Fruit fly (Drosophila melanogaster) ovary, adult (tissue): ENCODE measurements around the gene CG6739.
A peak's percentile ranks its signal among the peaks of the same experiment; 100 is the strongest.

Source experiments
- CG17801 ChIP-seq: fragments of 200-800 bp; optimal IDR thresholded peaks from 2 replicates; lab custom pipeline; 2019; ENCODE audit warnings: missing biosample characterization, mild to moderate bottlenecking, missing genetic modification characterization, moderate library complexity; ENCODE audit not compliant: partially characterized antibody

The CG6739 gene

dm6 chr2L:7608083-7608482 is at the start of gene CG6739:
Gene CG6739 (plus strand): TSS chr2L:7608389.
- TF ChIP-seq CG17801 (GFP tag; lab: Kevin White, UChicago): no peak

- no peak for TF ChIP-seq CG17801 (GFP tag; lab: Kevin White, UChicago)
Measured at dm6 chr2L:7559532-7559931, 48.7 kb upstream of the CG6739 start.

DNA sequence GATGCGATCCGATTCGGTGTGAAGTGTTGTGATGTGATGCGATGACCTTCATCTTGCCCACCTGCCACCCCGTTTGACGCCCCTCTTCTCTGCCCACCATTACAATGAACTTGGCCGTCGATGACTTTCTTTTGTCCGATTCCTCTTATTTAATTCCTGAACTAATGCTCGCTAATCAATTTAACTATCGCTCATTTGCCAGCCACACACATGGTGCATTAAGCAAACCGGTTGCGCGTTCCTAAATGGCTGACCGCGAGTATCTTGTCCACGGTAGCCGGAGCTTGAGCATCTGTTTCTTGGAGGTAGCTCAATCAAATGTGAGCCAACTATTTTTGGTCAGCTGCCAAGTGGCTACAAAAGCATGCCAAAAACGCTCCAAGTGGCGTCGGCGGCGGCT is 45.6 kb upstream of the CG6739 start:
- no peak for TF ChIP-seq CG17801 (GFP tag; lab: Kevin White, UChicago)

- no peak for TF ChIP-seq CG17801 (GFP tag; lab: Kevin White, UChicago)
Measured at dm6 chr2L:7564856-7565255, 43.3 kb upstream of the CG6739 start.

DNA sequence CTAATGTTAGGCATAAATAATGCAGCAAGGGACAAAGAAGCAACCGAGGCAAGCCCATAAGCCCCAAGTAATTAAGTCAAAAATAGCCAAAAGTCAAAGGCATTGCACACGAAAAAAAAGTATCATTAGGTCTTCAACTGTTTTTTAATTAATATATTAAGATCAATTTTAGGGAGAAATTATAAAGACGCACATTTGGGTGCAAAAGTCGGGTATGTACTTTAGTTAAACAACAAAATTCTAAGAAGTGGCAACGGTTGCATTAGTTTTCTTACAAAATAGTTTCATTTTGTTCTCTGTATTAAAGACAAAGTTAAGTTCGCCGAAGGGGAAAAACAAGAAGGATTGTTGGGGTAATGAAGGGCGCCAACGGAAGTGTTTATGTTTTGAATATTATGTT is 41.6 kb upstream of the CG6739 start:
- TF ChIP-seq CG17801 (GFP tag; lab: Kevin White, UChicago): no peak

DNA sequence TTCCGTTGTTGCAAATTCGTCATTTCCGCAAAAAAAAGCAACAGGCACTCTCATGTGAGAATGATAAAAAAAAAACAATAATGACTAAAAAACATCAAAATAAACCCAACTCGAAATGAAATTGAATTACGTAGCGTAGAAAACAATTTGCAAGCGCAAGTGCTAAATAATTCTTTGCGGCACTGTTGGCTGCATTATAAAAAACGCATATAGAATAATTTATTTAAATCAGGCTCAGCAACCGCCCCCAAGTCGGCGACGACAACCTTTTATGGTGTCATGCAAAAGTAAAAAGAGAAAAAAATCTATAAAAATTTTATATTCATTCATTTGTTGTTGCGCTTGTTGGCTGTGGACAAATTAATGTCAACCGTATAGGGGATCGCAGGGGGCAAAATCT is 37.7 kb upstream of the CG6739 start:
- no peak for TF ChIP-seq CG17801 (GFP tag; lab: Kevin White, UChicago)

- TF ChIP-seq CG17801 (GFP tag; lab: Kevin White, UChicago): no peak
Measured at dm6 chr2L:7571667-7572502, 36.3 kb upstream of the CG6739 start.

DNA sequence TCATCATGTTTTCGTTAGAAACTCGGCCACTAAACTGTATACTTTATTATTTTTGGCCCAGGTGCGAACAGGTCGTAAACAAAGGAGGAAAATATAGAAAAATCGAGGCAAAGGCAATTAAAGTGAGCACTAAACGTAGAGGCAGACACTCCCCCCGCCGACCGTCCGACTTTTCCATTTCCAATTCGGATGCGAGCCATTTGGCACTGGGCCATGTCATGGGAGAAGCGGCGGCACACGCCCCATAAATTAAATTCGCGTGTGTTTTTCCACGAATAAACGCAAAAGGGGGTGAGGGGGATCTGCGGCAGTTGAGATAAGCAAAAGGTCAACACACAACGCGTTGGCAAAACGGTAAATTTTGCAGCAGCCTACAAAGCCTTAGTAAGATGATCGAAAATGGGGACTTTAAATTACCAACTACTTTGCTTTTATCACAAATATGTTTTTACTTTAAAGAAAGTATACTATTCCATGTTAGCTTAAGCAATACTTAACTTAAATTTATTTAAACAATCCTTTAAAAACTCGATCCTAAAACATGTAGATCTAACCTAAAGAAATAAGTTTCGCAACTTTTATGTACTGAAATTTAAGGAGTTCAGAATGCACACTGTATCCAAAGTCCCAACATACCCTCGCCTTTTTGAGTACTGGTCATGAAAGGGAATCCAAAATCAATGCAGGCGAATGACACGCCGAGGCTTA is 35.2 kb upstream of the CG6739 start:
- no peak for TF ChIP-seq CG17801 (GFP tag; lab: Kevin White, UChicago)

- TF ChIP-seq CG17801 (GFP tag; lab: Kevin White, UChicago): no peak
Measured at dm6 chr2L:7573547-7573870, 34.7 kb upstream of the CG6739 start.

dm6 chr2L:7574257-7575125 is 33.7 kb upstream of the CG6739 start:
- TF ChIP-seq CG17801 (GFP tag; lab: Kevin White, UChicago): no peak

dm6 chr2L:7576462-7577360 is 31.5 kb upstream of the CG6739 start:
- TF ChIP-seq CG17801 (GFP tag; lab: Kevin White, UChicago): peak; percentile 96

DNA sequence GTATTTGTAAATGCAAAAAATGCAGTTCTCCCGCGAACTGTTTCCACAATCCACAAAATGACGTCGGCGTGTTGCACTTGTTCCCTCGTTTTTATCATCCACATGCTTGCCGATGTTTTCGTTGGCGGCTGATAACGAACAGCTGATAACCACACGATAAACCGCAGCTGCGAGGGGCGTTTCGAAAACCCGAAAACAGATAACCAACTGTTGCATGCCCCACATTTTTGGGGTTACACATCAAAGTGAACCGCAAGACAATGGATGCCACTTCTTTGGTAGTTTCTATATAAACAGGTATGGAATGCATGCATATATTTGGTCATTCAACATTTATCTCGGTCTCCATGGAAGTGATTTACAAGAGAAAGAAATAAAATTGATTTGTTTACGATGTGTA is 30.5 kb upstream of the CG6739 start:
- TF ChIP-seq CG17801 (GFP tag; lab: Kevin White, UChicago): no peak

- TF ChIP-seq CG17801 (GFP tag; lab: Kevin White, UChicago): peak; percentile 62
Measured at dm6 chr2L:7578880-7579279, 29.3 kb upstream of the CG6739 start, which contains the start of gene RapGAP1. Gene RapGAP1 (minus strand): TSS chr2L:7578980.

DNA sequence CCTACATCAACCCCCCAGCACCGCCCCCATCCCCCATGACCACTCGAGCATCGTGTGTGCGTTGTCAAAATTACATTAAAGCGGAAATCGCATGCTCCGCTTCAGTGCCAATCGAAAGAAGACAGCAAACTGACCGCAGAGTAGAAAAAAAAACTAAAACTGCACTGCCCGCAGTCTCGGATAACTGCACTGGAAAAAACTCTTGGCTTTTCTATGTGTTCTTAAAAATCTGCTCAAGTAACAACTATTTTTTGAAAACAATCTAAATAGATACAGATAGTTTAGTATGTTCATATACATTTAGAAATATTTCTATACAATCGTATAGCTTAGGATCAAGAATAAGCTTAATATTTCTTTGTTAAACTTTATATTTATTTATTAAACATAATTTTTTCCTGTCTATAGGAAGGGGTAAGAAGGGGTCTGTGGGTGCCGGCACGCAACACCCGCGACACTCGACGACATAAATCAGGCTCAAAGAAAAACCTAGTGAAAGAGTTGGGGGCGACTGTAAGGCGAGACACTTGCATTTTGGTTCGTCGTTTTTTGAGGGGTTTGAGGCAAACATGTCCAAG is 27.4 kb upstream of the CG6739 start:
- TF ChIP-seq CG17801 (GFP tag; lab: Kevin White, UChicago): no peak
